In genomic region chrII:13899777-13900176, ce11 we compare ENCODE assay signal across 4 worm cellular contexts.
TF ChIP-seq lines count a peak whose summit lies in the region.

No protein-coding gene starts in this region.

TF ChIP-seq in whole organism, L3 larva, 47 proteins besides CTCF, POLR2A, EP300 and RAD21:
- TF ChIP-seq ceh-28 (tag; optimal IDR thresholded peaks at IDR 0.05; lab: Kevin White, UChicago) (peak; percentile 88), sea-2 (GFP tag; optimal IDR thresholded peaks at IDR 0.05; lab: Kevin White, UChicago) (no peak)

TF ChIP-seq in whole organism, L4 larva, 104 proteins besides CTCF, POLR2A, EP300 and RAD21:
- TF ChIP-seq R02D3.7 (tag; optimal IDR thresholded peaks at IDR 0.05; lab: Kevin White, UChicago) (no peak), lin-39 (tag; optimal IDR thresholded peaks at IDR 0.05; lab: Kevin White, UChicago) (no peak), ceh-28 (tag; optimal IDR thresholded peaks at IDR 0.05; lab: Kevin White, UChicago) (peak; percentile 83), daf-8 (GFP tag; IDR thresholded peaks at IDR 0.05; lab: Robert Waterston, UW) (no peak), ceh-32 (tag; optimal IDR thresholded peaks at IDR 0.05; lab: Kevin White, UChicago; ENCODE audit: poor library complexity) (no peak)

TF ChIP-seq in whole organism, late embryonic, 69 proteins besides CTCF, POLR2A, EP300 and RAD21:
- TF ChIP-seq ceh-14 (tag; optimal IDR thresholded peaks at IDR 0.05; lab: Kevin White, UChicago) (no peak), unc-3 (GFP tag; conservative IDR thresholded peaks at IDR 0.05; lab: Robert Waterston, UW) (no peak), unc-3 (tag; optimal IDR thresholded peaks at IDR 0.05; lab: Kevin White, UChicago) (no peak), ceh-48 (tag; optimal IDR thresholded peaks at IDR 0.05; lab: Kevin White, UChicago) (peak; percentile 20), ttx-3 (tag; optimal IDR thresholded peaks at IDR 0.05; lab: Kevin White, UChicago) (no peak), syd-9 (tag; optimal IDR thresholded peaks at IDR 0.05; lab: Kevin White, UChicago) (no peak), fax-1 (tag; optimal IDR thresholded peaks at IDR 0.05; lab: Kevin White, UChicago) (no peak), zip-5 (tag; optimal IDR thresholded peaks at IDR 0.05; lab: Kevin White, UChicago) (no peak)
TF ChIP-seq in whole organism, late embryonic: peak in this region for 1.

TF ChIP-seq in whole organism, midembryonic, 9 proteins besides CTCF, POLR2A, EP300 and RAD21:
- TF ChIP-seq tab-1 (GFP tag; IDR thresholded peaks at IDR 0.05; lab: Robert Waterston, UW) (no peak), T22C8.4 (GFP tag; IDR thresholded peaks at IDR 0.05; lab: Robert Waterston, UW) (peak; percentile 50; the same call in 1 of the 2 replicates), ztf-29 (GFP tag; IDR thresholded peaks at IDR 0.05; lab: Robert Waterston, UW) (no peak)
TF ChIP-seq in whole organism, midembryonic: peak in this region for 1.
